Fruit fly (Drosophila melanogaster) whole organism, embryonic: Measurements from ENCODE around the gene msn.

Experiments used
- CG1233 ChIP-seq: fragments of 200-800 bp; sonication (Bioruptor generic); optimal IDR thresholded peaks from 4 replicates; lab custom pipeline; 2018; ENCODE audit warnings: missing biosample characterization, mild to moderate bottlenecking, missing genetic modification characterization
- CG12391 ChIP-seq: fragments of 200-800 bp; sonication (Bioruptor generic); optimal IDR thresholded peaks from 3 replicates; lab custom pipeline; 2018; ENCODE audit warnings: missing biosample characterization, mild to moderate bottlenecking, missing genetic modification characterization, moderate library complexity
- CG12769 ChIP-seq: fragments of 200-800 bp; sonication (Bioruptor generic); optimal IDR thresholded peaks from 2 replicates; lab custom pipeline; 2019; ENCODE audit warnings: missing biosample characterization, mild to moderate bottlenecking, missing genetic modification characterization, moderate library complexity
- CG13123 ChIP-seq: fragments of 200-800 bp; sonication (Bioruptor generic); optimal IDR thresholded peaks from 2 replicates; lab custom pipeline; 2016; ENCODE audit warnings: missing biosample characterization, missing genetic modification characterization
- CG13287 ChIP-seq: fragments of 200-800 bp; sonication (Bioruptor generic); IDR thresholded peaks from 2 replicates; pipeline ENCODE4 v1.3.6; 2022; ENCODE audit warnings: missing biosample characterization, missing genetic modification characterization; ENCODE audit not compliant: partially characterized antibody
- CG15514 ChIP-seq: fragments of 200-800 bp; sonication (Bioruptor generic); optimal IDR thresholded peaks from 3 replicates; lab custom pipeline; 2017; ENCODE audit warnings: missing biosample characterization, missing genetic modification characterization, mild to moderate bottlenecking, moderate library complexity, missing genetic modification reagents
- CG16779 ChIP-seq: fragments of 200-800 bp; sonication (Bioruptor generic); IDR thresholded peaks from 2 replicates; pipeline ENCODE4 v1.3.6; 2022; ENCODE audit warnings: missing biosample characterization, missing genetic modification characterization
- CG17361 ChIP-seq: fragments of 200-800 bp; sonication (Bioruptor generic); IDR thresholded peaks from 3 replicates; pipeline ENCODE4 v1.3.6; 2022; ENCODE audit warnings: missing biosample characterization, missing genetic modification characterization
- CG2678 ChIP-seq: fragments of 200-800 bp; sonication (Bioruptor generic); optimal IDR thresholded peaks from 3 replicates; lab custom pipeline; 2019; ENCODE audit warnings: missing biosample characterization, mild to moderate bottlenecking, missing genetic modification characterization, moderate library complexity
- CG31441 ChIP-seq: fragments of 200-800 bp; sonication (Bioruptor generic); IDR thresholded peaks from 2 replicates; pipeline ENCODE4 v1.3.6; 2022; ENCODE audit warnings: missing biosample characterization, missing genetic modification characterization
- CG8281 ChIP-seq: fragments of 200-800 bp; sonication (Bioruptor generic); optimal IDR thresholded peaks from 2 replicates; lab custom pipeline; 2018; ENCODE audit warnings: missing biosample characterization, mild to moderate bottlenecking, missing genetic modification characterization, moderate library complexity
- CG8290 ChIP-seq, 3 experiments: fragments of 200-800 bp; sonication (Bioruptor generic); optimal IDR thresholded peaks; 2 replicates each; lab custom pipeline; 2016 to 2019; ENCODE audit warnings: missing biosample characterization in 3 of 3, missing genetic modification characterization in 3 of 3, mild to moderate bottlenecking in 2 of 3, moderate library complexity in 1 of 3
- CG9609 ChIP-seq: fragments of 200-800 bp; sonication (Bioruptor generic); optimal IDR thresholded peaks from 3 replicates; lab custom pipeline; 2016; ENCODE audit warnings: missing biosample characterization, missing genetic modification characterization
- CkIIα-i1 ChIP-seq: fragments of 200-800 bp; sonication (Bioruptor generic); IDR thresholded peaks from 2 replicates; pipeline ENCODE4 v1.3.6; 2022; ENCODE audit warnings: missing biosample characterization, missing genetic modification characterization
- CrebB ChIP-seq: fragments of 200-800 bp; sonication (Bioruptor generic); optimal IDR thresholded peaks from 3 replicates; lab custom pipeline; 2018; ENCODE audit warnings: missing biosample characterization, mild to moderate bottlenecking, missing genetic modification characterization
- Dek ChIP-seq: fragments of 200-800 bp; sonication (Bioruptor generic); optimal IDR thresholded peaks from 3 replicates; lab custom pipeline; 2019; ENCODE audit warnings: missing biosample characterization, mild to moderate bottlenecking, missing genetic modification characterization, moderate library complexity
- E2f2 ChIP-seq: fragments of 200-800 bp; sonication (Bioruptor generic); IDR thresholded peaks from 2 replicates; pipeline ENCODE4 v1.3.6; 2022; ENCODE audit warnings: missing biosample characterization, missing genetic modification characterization
- Elba2 ChIP-seq: fragments of 200-800 bp; sonication (Bioruptor generic); optimal IDR thresholded peaks from 3 replicates; lab custom pipeline; 2016; ENCODE audit warnings: missing biosample characterization, missing genetic modification characterization
- HmgD ChIP-seq: fragments of 200-800 bp; sonication (Bioruptor generic); optimal IDR thresholded peaks from 3 replicates; lab custom pipeline; 2016; ENCODE audit warnings: missing biosample characterization, missing genetic modification characterization
- Max ChIP-seq: fragments of 200-800 bp; sonication (Bioruptor generic); optimal IDR thresholded peaks from 2 replicates; lab custom pipeline; 2016; ENCODE audit warnings: missing biosample characterization, mild to moderate bottlenecking, missing genetic modification characterization
- NC2α ChIP-seq: fragments of 200-800 bp; sonication (Bioruptor generic); optimal IDR thresholded peaks from 2 replicates; lab custom pipeline; 2016; ENCODE audit warnings: missing biosample characterization, missing genetic modification characterization
- Nf-YA ChIP-seq: fragments of 200-800 bp; sonication (Bioruptor generic); IDR thresholded peaks from 2 replicates; pipeline ENCODE4 v1.3.6; 2022; ENCODE audit warnings: missing biosample characterization, missing genetic modification characterization
- Ravus ChIP-seq: fragments of 200-800 bp; sonication (Bioruptor generic); IDR thresholded peaks from 2 replicates; pipeline ENCODE4 v1.3.6; 2022; ENCODE audit warnings: missing biosample characterization, missing genetic modification characterization
- Scr ChIP-seq: fragments of 200-800 bp; sonication (Bioruptor generic); IDR thresholded peaks from 2 replicates; pipeline ENCODE4 v1.3.6; 2022; ENCODE audit warnings: missing biosample characterization, missing genetic modification characterization; ENCODE audit not compliant: partially characterized antibody
- Vsx1 ChIP-seq: fragments of 200-800 bp; sonication (Bioruptor generic); optimal IDR thresholded peaks from 2 replicates; lab custom pipeline; 2017; ENCODE audit warnings: missing biosample characterization, mild to moderate bottlenecking, missing genetic modification characterization, missing genetic modification reagents
- ato ChIP-seq: fragments of 200-800 bp; sonication (Bioruptor generic); IDR thresholded peaks from 2 replicates; pipeline ENCODE4 v1.3.6; 2022; ENCODE audit warnings: missing biosample characterization, missing genetic modification characterization; ENCODE audit not compliant: partially characterized antibody
- az2 ChIP-seq: fragments of 200-800 bp; sonication (Bioruptor generic); optimal IDR thresholded peaks from 3 replicates; lab custom pipeline; 2016; ENCODE audit warnings: missing biosample characterization, missing genetic modification characterization
- bab2 ChIP-seq: fragments of 200-800 bp; sonication (Bioruptor generic); optimal IDR thresholded peaks from 2 replicates; lab custom pipeline; 2016; ENCODE audit warnings: missing biosample characterization, missing genetic modification characterization
- cg ChIP-seq: fragments of 200-800 bp; sonication (Bioruptor generic); optimal IDR thresholded peaks from 3 replicates; lab custom pipeline; 2019; ENCODE audit warnings: missing biosample characterization, mild to moderate bottlenecking, missing genetic modification characterization, moderate library complexity
- chif ChIP-seq, 2 experiments: fragments of 200-800 bp; sonication (Bioruptor generic); optimal IDR thresholded peaks; 3 replicates each; lab custom pipeline; 2016; ENCODE audit warnings: missing biosample characterization in 2 of 2, missing genetic modification characterization in 2 of 2
- cwo ChIP-seq: fragments of 200-800 bp; sonication (Bioruptor generic); optimal IDR thresholded peaks from 3 replicates; lab custom pipeline; 2017; ENCODE audit warnings: missing biosample characterization, missing genetic modification characterization, mild to moderate bottlenecking, moderate library complexity, missing genetic modification reagents
- ems ChIP-seq: fragments of 200-800 bp; sonication (Bioruptor generic); optimal IDR thresholded peaks from 3 replicates; lab custom pipeline; 2016; ENCODE audit warnings: missing biosample characterization, missing genetic modification characterization
- en ChIP-seq: fragments of 200-800 bp; sonication (Bioruptor generic); optimal IDR thresholded peaks from 2 replicates; lab custom pipeline; 2016; ENCODE audit warnings: missing biosample characterization, missing genetic modification characterization
- eve ChIP-seq, 2 experiments: fragments of >200 bp; optimal IDR thresholded peaks; 2 replicates each; lab custom pipeline; 2017; ENCODE audit warnings: missing biosample characterization in 2 of 2, missing genetic modification characterization in 2 of 2
- grn ChIP-seq: fragments of 200-800 bp; sonication (Bioruptor generic); optimal IDR thresholded peaks from 3 replicates; lab custom pipeline; 2017; ENCODE audit warnings: missing biosample characterization, missing genetic modification characterization
- hb ChIP-seq: fragments of 200-800 bp; sonication (Bioruptor generic); IDR thresholded peaks from 3 replicates; pipeline ENCODE4 v1.3.6; 2022; ENCODE audit warnings: missing biosample characterization, missing genetic modification characterization; ENCODE audit not compliant: partially characterized antibody
- knrl ChIP-seq: fragments of 200-800 bp; sonication (Bioruptor generic); IDR thresholded peaks from 3 replicates; pipeline ENCODE4 v1.3.6; 2022; ENCODE audit warnings: missing biosample characterization, missing genetic modification characterization; ENCODE audit not compliant: partially characterized antibody
- lbe ChIP-seq: fragments of 200-800 bp; sonication (Bioruptor generic); optimal IDR thresholded peaks from 2 replicates; lab custom pipeline; 2016; ENCODE audit warnings: missing biosample characterization, mild to moderate bottlenecking, missing genetic modification characterization
- nau ChIP-seq: fragments of 200-800 bp; sonication (Bioruptor generic); optimal IDR thresholded peaks from 3 replicates; lab custom pipeline; 2017; ENCODE audit warnings: missing biosample characterization, mild to moderate bottlenecking, missing genetic modification characterization, missing genetic modification reagents
- psq ChIP-seq: fragments of 200-800 bp; sonication (Bioruptor generic); optimal IDR thresholded peaks from 2 replicates; lab custom pipeline; 2017; ENCODE audit warnings: missing biosample characterization, missing genetic modification characterization
- scrt ChIP-seq: fragments of 200-800 bp; sonication (Bioruptor generic); optimal IDR thresholded peaks from 2 replicates; lab custom pipeline; 2018; ENCODE audit warnings: missing biosample characterization, mild to moderate bottlenecking, missing genetic modification characterization, moderate library complexity
- sim ChIP-seq: fragments of 200-800 bp; sonication (Bioruptor generic); IDR thresholded peaks from 2 replicates; pipeline ENCODE4 v1.3.6; 2022; ENCODE audit warnings: missing biosample characterization, missing genetic modification characterization
- sr ChIP-seq: fragments of 200-800 bp; sonication (Bioruptor generic); IDR thresholded peaks from 3 replicates; pipeline ENCODE4 v1.3.6; 2022; ENCODE audit warnings: missing biosample characterization, missing genetic modification characterization
- ssp ChIP-seq: fragments of 200-800 bp; sonication (Bioruptor generic); IDR thresholded peaks from 2 replicates; pipeline ENCODE4 v1.3.6; 2022; ENCODE audit warnings: missing biosample characterization, missing genetic modification characterization
- trem ChIP-seq: fragments of 200-800 bp; optimal IDR thresholded peaks from 3 replicates; lab custom pipeline; 2019; ENCODE audit warnings: missing biosample characterization, mild to moderate bottlenecking, missing genetic modification characterization, moderate library complexity
- twi ChIP-seq: fragments of 200-800 bp; optimal IDR thresholded peaks from 2 replicates; lab custom pipeline; 2019; ENCODE audit warnings: missing biosample characterization, mild to moderate bottlenecking, missing genetic modification characterization, moderate library complexity
- unpg ChIP-seq: fragments of 200-800 bp; sonication (Bioruptor generic); optimal IDR thresholded peaks from 3 replicates; lab custom pipeline; 2018; ENCODE audit warnings: missing biosample characterization, mild to moderate bottlenecking, missing genetic modification characterization, moderate library complexity
- vvl ChIP-seq: fragments of 200-800 bp; sonication (Bioruptor generic); IDR thresholded peaks from 2 replicates; pipeline ENCODE4 v1.3.6; 2022; ENCODE audit warnings: missing biosample characterization, missing genetic modification characterization
- wdn ChIP-seq: fragments of 200-800 bp; sonication (Bioruptor generic); IDR thresholded peaks from 2 replicates; pipeline ENCODE4 v1.3.6; 2022; ENCODE audit warnings: missing biosample characterization, missing genetic modification characterization

The msn gene

dm6 chr3L:2536969-2537600 is 49.3 kb downstream of the msn start (continued):
- TF ChIP-seq chif (GFP tag; optimal IDR thresholded peaks at IDR 0.05; lab: Kevin White, UChicago) (peak in 1 of 2 experiments; percentile 53), scrt (GFP tag; lab: Kevin White, UChicago) (peak; percentile 66), CG31441 (peak; percentile 65), NC2α (GFP tag; lab: Kevin White, UChicago) (peak; percentile 44), trem (tag; lab: Kevin White, UChicago) (peak; percentile 41), grn (GFP tag; lab: Kevin White, UChicago) (peak; percentile 41), E2f2 (GFP tag; lab: Robert Waterston, UW) (no peak), Dek (peak; percentile 18), vvl (GFP tag; lab: Robert Waterston, UW) (peak; percentile 67), CG1233 (peak; percentile 77), CkIIα-i1 (GFP tag; lab: Robert Waterston, UW) (no peak; the same call in 1 of the 2 replicates), unpg (GFP tag; lab: Kevin White, UChicago) (peak; percentile 58), HmgD (GFP tag; lab: Kevin White, UChicago) (peak; percentile 5), az2 (peak; percentile 16), CG13123 (GFP tag; lab: Kevin White, UChicago) (peak; percentile 60), Elba2 (no peak), bab2 (GFP tag; lab: Kevin White, UChicago) (peak; percentile 72), CG8281 (tag; lab: Kevin White, UChicago) (peak; percentile 46), CG15514 (GFP tag; lab: Kevin White, UChicago) (peak; percentile 79), Nf-YA (GFP tag; lab: Robert Waterston, UW) (peak; percentile 48; the same call in 1 of the 2 replicates), cwo (GFP tag; lab: Kevin White, UChicago) (peak; percentile 55), psq (GFP tag; lab: Kevin White, UChicago) (no peak), CG12391 (tag; lab: Kevin White, UChicago) (peak; percentile 26), en (GFP tag; lab: Kevin White, UChicago) (peak; percentile 39), Max (peak; percentile 27), CG12769 (peak; percentile 39), knrl (GFP tag; lab: Robert Waterston, UW) (no peak), CG17361 (GFP tag; lab: Robert Waterston, UW) (peak; percentile 59; the same call in 2 of the 3 replicates), CG13287 (GFP tag; lab: Robert Waterston, UW) (no peak), eve (GFP tag; optimal IDR thresholded peaks at IDR 0.05; lab: Kevin White, UChicago) (peak in 1 of 2 experiments; percentile 27), CG2678 (tag; lab: Kevin White, UChicago) (peak; percentile 74), cg (GFP tag; lab: Kevin White, UChicago) (no peak), CG9609 (GFP tag; lab: Kevin White, UChicago) (peak; percentile 34), ems (GFP tag; lab: Kevin White, UChicago) (no peak), sim (GFP tag; lab: Robert Waterston, UW) (0 out of 2 replicates have a peak, but pooled peaks have one; percentile 24), CrebB (tag; lab: Kevin White, UChicago) (peak; percentile 80), lbe (no peak), ssp (GFP tag; lab: Robert Waterston, UW) (no peak), nau (GFP tag; lab: Kevin White, UChicago) (peak; percentile 90), wdn (GFP tag; lab: Robert Waterston, UW) (no peak), Scr (GFP tag; lab: Robert Waterston, UW) (no peak), Ravus (GFP tag; lab: Robert Waterston, UW) (no peak), CG16779 (GFP tag; lab: Robert Waterston, UW) (peak; percentile 22; the same call in 1 of the 2 replicates), twi (no peak), Vsx1 (GFP tag; lab: Kevin White, UChicago) (peak; percentile 94), CG8290 (GFP tag; optimal IDR thresholded peaks at IDR 0.05; lab: Kevin White, UChicago) (peak; percentile 33), CG8290 (tag; optimal IDR thresholded peaks at IDR 0.05; lab: Kevin White, UChicago) (peak; percentile 73 to 74), hb (no peak), ato (GFP tag; lab: Robert Waterston, UW) (no peak), sr (GFP tag; lab: Robert Waterston, UW) (peak; percentile 74; the same call in 2 of the 3 replicates)
